Fruit fly (Drosophila melanogaster): ENCODE measurements around the gene CG45049.

Gene CG45049

dm6 chr3R:22727456-22727833, 678 bp downstream of the CG45049 start:
- no peak for TF ChIP-seq CG12768 (GFP tag; optimal IDR thresholded peaks at IDR 0.05)
- peak; percentile 4 for TF ChIP-seq tj (GFP tag; optimal IDR thresholded peaks at IDR 0.05)
- no peak for TF ChIP-seq CG33017 (tag; optimal IDR thresholded peaks at IDR 0.05)
- TF ChIP-seq Crg-1 (GFP tag; optimal IDR thresholded peaks at IDR 0.05): no peak
- TF ChIP-seq cic (GFP tag; optimal IDR thresholded peaks at IDR 0.05): peak; percentile 8
- no peak for TF ChIP-seq bab1 (GFP tag; optimal IDR thresholded peaks at IDR 0.05)
- TF ChIP-seq CG14711 (tag; optimal IDR thresholded peaks at IDR 0.05): no peak
- peak; percentile 86 for TF ChIP-seq ovo (GFP tag; optimal IDR thresholded peaks at IDR 0.05)
- TF ChIP-seq pad (GFP tag; optimal IDR thresholded peaks at IDR 0.05): peak; percentile 88

DNA sequence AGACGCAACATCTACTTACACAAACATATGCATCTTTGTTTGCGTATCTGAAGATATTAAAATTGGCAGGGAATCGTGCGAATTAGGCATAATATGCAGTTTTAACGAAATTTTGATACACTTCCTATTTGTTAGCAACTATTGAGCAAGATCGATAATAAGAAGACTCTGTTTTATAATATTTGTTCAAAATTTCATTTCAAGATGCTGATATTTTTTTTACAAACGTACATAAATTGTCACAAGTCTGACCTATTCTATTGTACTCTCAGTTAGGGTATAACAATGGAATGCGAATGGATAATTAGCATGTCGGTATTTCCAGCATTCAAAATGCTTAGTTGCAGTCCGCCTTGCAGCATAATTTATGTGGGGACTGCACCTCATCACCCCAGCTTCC, 1.1 kb downstream of the CG45049 start:
- TF ChIP-seq CG1620 (GFP tag; optimal IDR thresholded peaks at IDR 0.05) (no peak), ovo (GFP tag; optimal IDR thresholded peaks at IDR 0.05) (no peak), Hr96 (GFP tag; optimal IDR thresholded peaks at IDR 0.05) (no peak), CG7045 (GFP tag; optimal IDR thresholded peaks at IDR 0.05) (no peak), Clk (GFP tag; optimal IDR thresholded peaks at IDR 0.05) (no peak), cnc (optimal IDR thresholded peaks at IDR 0.05) (no peak), tj (GFP tag; optimal IDR thresholded peaks at IDR 0.05) (no peak), toe (GFP tag; optimal IDR thresholded peaks at IDR 0.05) (no peak), CG33017 (tag; optimal IDR thresholded peaks at IDR 0.05) (no peak), CG5204 (GFP tag; optimal IDR thresholded peaks at IDR 0.05) (no peak), CG11617 (GFP tag; optimal IDR thresholded peaks at IDR 0.05) (no peak)

dm6 chr3R:22732995-22733394, 6.2 kb downstream of the CG45049 start:
- TF ChIP-seq kay (GFP tag; ENCODE audit: borderline replicate concordance) (no peak), cnc (optimal IDR thresholded peaks at IDR 0.05) (no peak), CG1620 (GFP tag; optimal IDR thresholded peaks at IDR 0.05) (no peak), Mnt (GFP tag; optimal IDR thresholded peaks at IDR 0.05) (no peak), cic (GFP tag; optimal IDR thresholded peaks at IDR 0.05) (no peak), Hr96 (GFP tag; optimal IDR thresholded peaks at IDR 0.05) (no peak), pad (GFP tag; optimal IDR thresholded peaks at IDR 0.05) (no peak), CG5204 (GFP tag; optimal IDR thresholded peaks at IDR 0.05) (no peak)

- TF ChIP-seq toe (GFP tag; optimal IDR thresholded peaks at IDR 0.05) (no peak), bab1 (GFP tag; optimal IDR thresholded peaks at IDR 0.05) (no peak), CG7101 (tag; optimal IDR thresholded peaks at IDR 0.05) (no peak), CG5204 (GFP tag; optimal IDR thresholded peaks at IDR 0.05) (no peak), CG12768 (GFP tag; optimal IDR thresholded peaks at IDR 0.05) (no peak), cic (GFP tag; optimal IDR thresholded peaks at IDR 0.05) (no peak), Hr96 (GFP tag; optimal IDR thresholded peaks at IDR 0.05) (no peak), CG7045 (GFP tag; optimal IDR thresholded peaks at IDR 0.05) (no peak), pad (GFP tag; optimal IDR thresholded peaks at IDR 0.05) (no peak), CG11617 (GFP tag; optimal IDR thresholded peaks at IDR 0.05) (no peak), CG33017 (tag; optimal IDR thresholded peaks at IDR 0.05) (no peak), tj (GFP tag; optimal IDR thresholded peaks at IDR 0.05) (no peak), CG14711 (tag; optimal IDR thresholded peaks at IDR 0.05) (no peak), Crg-1 (GFP tag; optimal IDR thresholded peaks at IDR 0.05) (no peak), cnc (optimal IDR thresholded peaks at IDR 0.05) (no peak), ovo (GFP tag; optimal IDR thresholded peaks at IDR 0.05) (no peak), CG1620 (GFP tag; optimal IDR thresholded peaks at IDR 0.05) (no peak), kay (GFP tag; ENCODE audit: borderline replicate concordance) (no peak), Clk (GFP tag; optimal IDR thresholded peaks at IDR 0.05) (no peak), Mnt (GFP tag; optimal IDR thresholded peaks at IDR 0.05) (no peak)
Observed at dm6 chr3R:22733751-22734150, 7.0 kb downstream of the CG45049 start, which contains the start of gene Takl2. Takl2 (minus strand) TSS chr3R:22733851.

DNA sequence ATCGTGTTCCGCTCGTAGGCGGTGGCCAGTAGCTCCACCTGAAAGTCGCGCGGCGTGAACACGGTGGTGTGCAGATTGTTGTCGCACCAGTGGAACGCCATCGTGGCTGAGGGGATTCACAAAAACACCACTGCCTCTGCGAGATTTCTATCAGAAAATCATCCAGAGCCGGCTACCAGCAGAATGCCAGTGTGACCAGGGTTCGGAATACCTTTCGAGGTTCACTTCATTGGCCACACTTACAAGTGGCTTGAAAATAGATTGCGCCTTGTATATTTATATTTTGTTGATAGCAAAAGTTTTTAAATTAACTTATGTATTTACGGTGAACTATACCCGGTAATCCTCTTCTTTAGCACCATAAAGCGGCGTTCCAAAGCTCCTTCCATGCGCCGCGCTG, 14.2 kb downstream of the CG45049 start, which contains the start of the genes Dcr-1 and CG6985:
TSS of gene Dcr-1 (minus strand) at position 162 of the 400 bp plus-strand sequence.
TSS of gene CG6985 (plus strand) at position 221 of the 400 bp plus-strand sequence.
- no peak for TF ChIP-seq CG12768 (GFP tag; optimal IDR thresholded peaks at IDR 0.05)
- no peak for TF ChIP-seq kay (GFP tag; ENCODE audit: borderline replicate concordance)
- no peak for TF ChIP-seq CG7045 (GFP tag; optimal IDR thresholded peaks at IDR 0.05)
- no peak for TF ChIP-seq cic (GFP tag; optimal IDR thresholded peaks at IDR 0.05)
- TF ChIP-seq toe (GFP tag; optimal IDR thresholded peaks at IDR 0.05): no peak
- no peak for TF ChIP-seq CG5204 (GFP tag; optimal IDR thresholded peaks at IDR 0.05)
- TF ChIP-seq Hr96 (GFP tag; optimal IDR thresholded peaks at IDR 0.05): no peak
- no peak for TF ChIP-seq cnc (optimal IDR thresholded peaks at IDR 0.05)
- TF ChIP-seq bab1 (GFP tag; optimal IDR thresholded peaks at IDR 0.05): no peak
- TF ChIP-seq ovo (GFP tag; optimal IDR thresholded peaks at IDR 0.05): no peak
- TF ChIP-seq CG7101 (tag; optimal IDR thresholded peaks at IDR 0.05): no peak
- TF ChIP-seq CG1620 (GFP tag; optimal IDR thresholded peaks at IDR 0.05): no peak
- no peak for TF ChIP-seq Clk (GFP tag; optimal IDR thresholded peaks at IDR 0.05)
- TF ChIP-seq tj (GFP tag; optimal IDR thresholded peaks at IDR 0.05): no peak
- no peak for TF ChIP-seq Mnt (GFP tag; optimal IDR thresholded peaks at IDR 0.05)
- TF ChIP-seq CG11617 (GFP tag; optimal IDR thresholded peaks at IDR 0.05): no peak
- no peak for TF ChIP-seq Crg-1 (GFP tag; optimal IDR thresholded peaks at IDR 0.05)

dm6 chr3R:22745432-22745831, 18.7 kb downstream of the CG45049 start, which contains the start of the genes vret and HP1c:
vret (minus strand) TSS chr3R:22745581.
HP1c (plus strand) TSS chr3R:22745620.
- TF ChIP-seq CG12768 (GFP tag; optimal IDR thresholded peaks at IDR 0.05) (no peak), CG1620 (GFP tag; optimal IDR thresholded peaks at IDR 0.05) (no peak), bab1 (GFP tag; optimal IDR thresholded peaks at IDR 0.05) (peak; percentile 17), CG33017 (tag; optimal IDR thresholded peaks at IDR 0.05) (no peak)
